Worm (Caenorhabditis elegans) whole organism, mixed stage, embryonic: ENCODE measurements around the gene nprl-3.

Source experiments
- M03D4.4 ChIP-seq: sonication (generic microtip); optimal IDR thresholded peaks from 2 replicates; lab custom pipeline; 2017; ENCODE audit warnings: mild to moderate bottlenecking, missing genetic modification characterization, missing compliant biosample characterization
- ces-1 ChIP-seq: fragments of 150-350 bp; optimal IDR thresholded peaks from 2 replicates; lab custom pipeline; 2014; ENCODE audit warnings: missing biosample characterization, missing genetic modification reagents, missing genetic modification characterization
- mab-5 ChIP-seq: fragments of 150-350 bp; optimal IDR thresholded peaks from 2 replicates; lab custom pipeline; 2014; ENCODE audit warnings: missing biosample characterization, missing genetic modification characterization
- nhr-28 ChIP-seq: fragments of 150-350 bp; optimal IDR thresholded peaks from 2 replicates; lab custom pipeline; 2014; ENCODE audit warnings: missing biosample characterization, missing genetic modification characterization
- pha-4 ChIP-seq: fragments of 150-350 bp; optimal IDR thresholded peaks from 2 replicates; lab custom pipeline; 2018; ENCODE audit warnings: missing biosample characterization, missing genetic modification reagents, missing genetic modification characterization
- snpc-4 ChIP-seq: fragments of 150-350 bp; optimal IDR thresholded peaks from 2 replicates; lab custom pipeline; 2014; ENCODE audit warnings: missing biosample characterization, missing genetic modification characterization
- sptf-1 ChIP-seq: sonication (generic microtip); optimal IDR thresholded peaks from 2 replicates; lab custom pipeline; 2017; ENCODE audit warnings: mild to moderate bottlenecking, missing genetic modification characterization, moderate library complexity, missing compliant biosample characterization

DNA sequence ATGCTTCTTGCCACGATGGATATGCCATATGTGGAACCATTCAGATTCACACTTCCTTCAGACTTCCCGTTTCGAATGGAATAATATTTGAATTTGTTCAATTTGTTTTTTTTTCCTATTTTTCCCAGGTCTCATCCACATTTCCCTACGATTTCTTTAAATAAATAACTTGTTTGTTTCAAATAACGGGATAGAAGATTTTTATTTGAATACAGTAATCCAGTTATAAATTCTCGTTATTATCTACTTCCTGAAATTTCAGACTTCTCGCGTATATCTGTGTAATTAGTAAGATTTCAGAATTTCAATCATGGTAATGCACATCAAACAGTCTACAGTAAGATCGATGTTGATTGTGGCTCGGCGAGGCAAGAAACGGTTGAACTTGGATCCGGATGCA is 3.2 kb downstream of the nprl-3 start, which contains the start of gene F35H10.5:
- no peak for TF ChIP-seq pha-4 (tag; lab: Kevin White, UChicago)
- TF ChIP-seq mab-5 (tag; lab: Kevin White, UChicago), result no peak
- TF ChIP-seq ces-1 (GFP tag; lab: Kevin White, UChicago), result no peak
- TF ChIP-seq snpc-4 (tag; lab: Kevin White, UChicago), result no peak
- no peak for TF ChIP-seq M03D4.4 (tag; lab: Kevin White, UChicago)
- no peak for TF ChIP-seq sptf-1
- TF ChIP-seq nhr-28, result no peak
